Worm (Caenorhabditis elegans) whole organism, L2 larva: ENCODE data around the gene smvt-1.
A peak's percentile ranks its signal among the peaks of the same experiment; 100 is the strongest.

Experiments
- C34F6.9 ChIP-seq: fragments of 150-350 bp; optimal IDR thresholded peaks from 2 replicates; lab custom pipeline; 2014; ENCODE audit warnings: missing biosample characterization, missing genetic modification characterization
- F13H6.1 ChIP-seq: sonication (generic microtip); optimal IDR thresholded peaks from 2 replicates; lab custom pipeline; 2016; ENCODE audit warnings: missing genetic modification characterization, missing compliant biosample characterization
- R02D3.7 ChIP-seq: fragments of 150-350 bp; optimal IDR thresholded peaks from 2 replicates; lab custom pipeline; 2014; ENCODE audit warnings: missing biosample characterization, missing genetic modification characterization
- Y55F3AM.14 ChIP-seq: fragments of 200-800 bp; sonication (Bioruptor generic); optimal IDR thresholded peaks from 2 replicates; lab custom pipeline; 2018; ENCODE audit warnings: mild to moderate bottlenecking, missing genetic modification characterization, missing compliant biosample characterization
- ZK546.5 ChIP-seq: sonication (generic microtip); optimal IDR thresholded peaks from 2 replicates; lab custom pipeline; 2017; ENCODE audit warnings: missing biosample characterization, missing genetic modification characterization
- alr-1 ChIP-seq: fragments of 150-350 bp; optimal IDR thresholded peaks from 2 replicates; lab custom pipeline; 2014; ENCODE audit warnings: missing biosample characterization, missing genetic modification characterization
- aly-2 ChIP-seq: fragments of 150-350 bp; optimal IDR thresholded peaks from 2 replicates; lab custom pipeline; 2014; ENCODE audit warnings: missing biosample characterization, missing genetic modification characterization
- ama-1 ChIP-seq: fragments of 150-350 bp; optimal IDR thresholded peaks from 2 replicates; lab custom pipeline; 2018; ENCODE audit warnings: inconsistent platforms
- blmp-1 ChIP-seq: sonication (generic microtip); optimal IDR thresholded peaks from 2 replicates; lab custom pipeline; 2017; ENCODE audit warnings: missing genetic modification characterization, mild to moderate bottlenecking, missing compliant biosample characterization, antibody characterized with exemption, moderate library complexity; ENCODE audit not compliant: insufficient read depth
- ceh-16 ChIP-seq: fragments of 150-350 bp; optimal IDR thresholded peaks from 2 replicates; lab custom pipeline; 2014; ENCODE audit warnings: missing biosample characterization, missing genetic modification characterization
- ceh-82 ChIP-seq: fragments of 150-350 bp; optimal IDR thresholded peaks from 2 replicates; lab custom pipeline; 2014; ENCODE audit warnings: missing biosample characterization, missing genetic modification characterization
- crh-2 ChIP-seq: sonication (generic microtip); optimal IDR thresholded peaks from 2 replicates; lab custom pipeline; 2017; ENCODE audit warnings: missing biosample characterization, missing genetic modification characterization
- dmd-4 ChIP-seq: sonication (generic microtip); optimal IDR thresholded peaks from 2 replicates; lab custom pipeline; 2017; ENCODE audit warnings: missing biosample characterization, missing genetic modification characterization
- egl-27 ChIP-seq: sonication (generic microtip); optimal IDR thresholded peaks from 3 replicates; lab custom pipeline; 2017; ENCODE audit warnings: missing biosample characterization, missing genetic modification reagents, missing genetic modification characterization
- elt-1 ChIP-seq: fragments of 150-350 bp; optimal IDR thresholded peaks from 2 replicates; lab custom pipeline; 2014; ENCODE audit warnings: missing biosample characterization, missing genetic modification characterization
- elt-3 ChIP-seq: sonication (generic microtip); optimal IDR thresholded peaks from 2 replicates; lab custom pipeline; 2017; ENCODE audit warnings: missing biosample characterization, missing genetic modification characterization
- fos-1 ChIP-seq: fragments of 150-350 bp; optimal IDR thresholded peaks from 2 replicates; lab custom pipeline; 2014; ENCODE audit warnings: missing biosample characterization, missing genetic modification characterization
- gmeb-1 ChIP-seq: fragments of 150-350 bp; optimal IDR thresholded peaks from 2 replicates; lab custom pipeline; 2014; ENCODE audit warnings: missing biosample characterization, missing genetic modification characterization
- lin-11 ChIP-seq: fragments of 150-350 bp; sonication (generic microtip); optimal IDR thresholded peaks from 2 replicates; lab custom pipeline; 2014; ENCODE audit warnings: missing biosample characterization, missing genetic modification characterization, inconsistent platforms, mixed read lengths
- lin-13 ChIP-seq: fragments of 150-350 bp; optimal IDR thresholded peaks from 2 replicates; lab custom pipeline; 2014; ENCODE audit warnings: missing biosample characterization, missing genetic modification reagents, missing genetic modification characterization
- lin-39 ChIP-seq: fragments of 150-350 bp; optimal IDR thresholded peaks from 2 replicates; lab custom pipeline; 2014; ENCODE audit warnings: missing biosample characterization, missing genetic modification reagents, missing genetic modification characterization
- lsy-2 ChIP-seq, 2 experiments: fragments of 150-350 bp in 1 of 2; sonication (generic microtip) in 1 of 2; optimal IDR thresholded peaks; 2 replicates each; lab custom pipeline; 2014 to 2017; ENCODE audit warnings: missing biosample characterization in 2 of 2, missing genetic modification characterization in 2 of 2
- mab-5 ChIP-seq: fragments of 150-350 bp; optimal IDR thresholded peaks from 2 replicates; lab custom pipeline; 2014; ENCODE audit warnings: missing biosample characterization, missing genetic modification characterization
- mbf-1 ChIP-seq: sonication (generic microtip); optimal IDR thresholded peaks from 2 replicates; lab custom pipeline; 2017; ENCODE audit warnings: missing biosample characterization, missing genetic modification characterization
- mdl-1 ChIP-seq, 2 experiments: fragments of 150-350 bp in 1 of 2; sonication (generic microtip) in 1 of 2; optimal IDR thresholded peaks; 2 replicates each; lab custom pipeline; 2017; ENCODE audit warnings: missing biosample characterization in 2 of 2, missing genetic modification characterization in 2 of 2
- nhr-10 ChIP-seq: sonication (generic microtip); optimal IDR thresholded peaks from 2 replicates; lab custom pipeline; 2017; ENCODE audit warnings: missing biosample characterization, missing genetic modification characterization
- nhr-11 ChIP-seq: fragments of 150-350 bp; optimal IDR thresholded peaks from 2 replicates; lab custom pipeline; 2014; ENCODE audit warnings: missing biosample characterization, missing genetic modification characterization
- nhr-12 ChIP-seq: fragments of 150-350 bp; optimal IDR thresholded peaks from 2 replicates; lab custom pipeline; 2014; ENCODE audit warnings: missing biosample characterization, missing genetic modification characterization
- nhr-129 ChIP-seq: fragments of 150-350 bp; optimal IDR thresholded peaks from 2 replicates; lab custom pipeline; 2014; ENCODE audit warnings: missing biosample characterization, missing genetic modification characterization
- nhr-21 ChIP-seq: fragments of 150-350 bp; optimal IDR thresholded peaks from 2 replicates; lab custom pipeline; 2014; ENCODE audit warnings: missing biosample characterization, missing genetic modification characterization
- nhr-23 ChIP-seq: fragments of 150-350 bp; optimal IDR thresholded peaks from 2 replicates; lab custom pipeline; 2014; ENCODE audit warnings: missing biosample characterization, missing genetic modification reagents, missing genetic modification characterization
- nhr-237 ChIP-seq: fragments of 150-350 bp; optimal IDR thresholded peaks from 2 replicates; lab custom pipeline; 2014; ENCODE audit warnings: missing biosample characterization, missing genetic modification characterization
- nhr-25 ChIP-seq: fragments of 150-350 bp; sonication (generic microtip); optimal IDR thresholded peaks from 3 replicates; lab custom pipeline; 2014; ENCODE audit warnings: missing biosample characterization, missing genetic modification characterization
- nhr-6 ChIP-seq: fragments of 150-350 bp; optimal IDR thresholded peaks from 2 replicates; lab custom pipeline; 2014; ENCODE audit warnings: missing biosample characterization, missing genetic modification characterization
- nhr-77 ChIP-seq: fragments of 150-350 bp; optimal IDR thresholded peaks from 2 replicates; lab custom pipeline; 2014; ENCODE audit warnings: missing biosample characterization, missing genetic modification characterization
- peb-1 ChIP-seq: fragments of 150-350 bp; optimal IDR thresholded peaks from 2 replicates; lab custom pipeline; 2014; ENCODE audit warnings: missing biosample characterization, missing genetic modification characterization
- sem-4 ChIP-seq: fragments of 150-350 bp; optimal IDR thresholded peaks from 2 replicates; lab custom pipeline; 2014; ENCODE audit warnings: missing biosample characterization, missing genetic modification reagents, missing genetic modification characterization
- skn-1 ChIP-seq: sonication (generic microtip); optimal IDR thresholded peaks from 2 replicates; lab custom pipeline; 2017; ENCODE audit warnings: missing biosample characterization, missing genetic modification characterization
- sma-3 ChIP-seq: sonication (generic microtip); optimal IDR thresholded peaks from 2 replicates; lab custom pipeline; 2016; ENCODE audit warnings: missing genetic modification reagents, missing genetic modification characterization, missing compliant biosample characterization
- sma-9 ChIP-seq, 2 experiments: fragments of 150-350 bp in 1 of 2; sonication (generic microtip) in 1 of 2; optimal IDR thresholded peaks; 2 replicates each; lab custom pipeline; 2014 to 2016; ENCODE audit warnings: missing genetic modification characterization in 2 of 2, mild to moderate bottlenecking in 1 of 2, missing biosample characterization in 1 of 2, missing compliant biosample characterization in 1 of 2, missing genetic modification reagents in 1 of 2, moderate library complexity in 1 of 2
- snpc-4 ChIP-seq: fragments of 150-350 bp; optimal IDR thresholded peaks from 2 replicates; lab custom pipeline; 2014; ENCODE audit warnings: missing biosample characterization, missing genetic modification characterization
- unc-39 ChIP-seq: fragments of 150-350 bp; optimal IDR thresholded peaks from 2 replicates; lab custom pipeline; 2014; ENCODE audit warnings: missing biosample characterization, missing genetic modification characterization
- unc-55 ChIP-seq: fragments of 150-350 bp; sonication (generic microtip); optimal IDR thresholded peaks from 3 replicates; lab custom pipeline; 2014; ENCODE audit warnings: missing biosample characterization, missing genetic modification reagents, missing genetic modification characterization
- unc-62 ChIP-seq: fragments of 150-350 bp; optimal IDR thresholded peaks from 2 replicates; lab custom pipeline; 2014; ENCODE audit warnings: missing biosample characterization, missing genetic modification reagents, missing genetic modification characterization
- zag-1 ChIP-seq: fragments of 150-350 bp; optimal IDR thresholded peaks from 2 replicates; lab custom pipeline; 2014; ENCODE audit warnings: missing biosample characterization, missing genetic modification characterization
- ztf-1 ChIP-seq: fragments of 200-800 bp; sonication (Bioruptor generic); conservative IDR thresholded peaks from 2 replicates; pipeline ENCODE4 v1.3.6; 2022; ENCODE audit warnings: missing genetic modification characterization, missing compliant biosample characterization
- ztf-11 ChIP-seq: sonication (generic microtip); optimal IDR thresholded peaks from 2 replicates; lab custom pipeline; 2017; ENCODE audit warnings: missing biosample characterization, missing genetic modification characterization
- ztf-4 ChIP-seq: fragments of 150-350 bp; optimal IDR thresholded peaks from 2 replicates; lab custom pipeline; 2014; ENCODE audit warnings: missing biosample characterization, missing genetic modification characterization

smvt-1 gene

DNA sequence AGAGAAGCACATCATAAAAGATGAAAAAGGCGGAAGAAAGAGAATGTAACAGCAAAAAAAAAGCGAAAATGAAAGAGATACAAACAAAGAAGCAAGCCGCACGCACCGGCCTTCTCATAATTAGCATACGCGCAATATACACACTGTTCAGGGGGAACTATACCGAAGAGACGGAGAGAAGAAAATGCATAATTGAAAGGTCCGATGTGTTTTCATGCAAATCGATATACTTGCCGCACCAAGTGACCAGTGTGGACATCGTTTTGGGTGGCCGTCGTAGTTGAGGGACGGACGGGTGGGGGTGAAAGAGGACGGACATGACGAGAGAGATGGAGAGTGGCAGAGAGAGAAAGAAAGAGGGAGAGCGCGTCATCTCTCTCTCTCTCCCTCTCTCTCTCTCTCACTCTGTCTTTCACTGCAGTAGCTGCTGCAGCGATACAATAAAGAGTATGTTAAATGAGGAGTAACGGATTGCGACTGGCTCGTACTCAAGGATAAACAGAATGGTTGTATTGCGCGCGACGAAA, 12.5 kb downstream of the smvt-1 start:
- TF ChIP-seq nhr-6 (tag; lab: Kevin White, UChicago) (peak; percentile 88), lin-13 (peak; percentile 75), nhr-77 (tag; lab: Kevin White, UChicago) (no peak), zag-1 (peak; percentile 94), ztf-1 (no peak), F13H6.1 (tag; lab: Kevin White, UChicago) (peak; percentile 97), crh-2 (tag; lab: Kevin White, UChicago) (peak; percentile 79), sma-3 (GFP tag; lab: Kevin White, UChicago) (peak; percentile 57), skn-1 (tag; lab: Kevin White, UChicago) (no peak), aly-2 (no peak), nhr-10 (tag; lab: Kevin White, UChicago) (no peak), unc-55 (GFP tag; lab: Kevin White, UChicago) (peak; percentile 92), mab-5 (tag; lab: Kevin White, UChicago) (peak; percentile 80), lin-39 (peak; percentile 39), mbf-1 (tag; lab: Kevin White, UChicago) (no peak), nhr-21 (tag; lab: Kevin White, UChicago) (peak; percentile 29), gmeb-1 (tag; lab: Kevin White, UChicago) (peak; percentile 25), ceh-16 (peak; percentile 78), ZK546.5 (tag; lab: Kevin White, UChicago) (no peak), nhr-25 (peak; percentile 80), Y55F3AM.14 (peak; percentile 65), mdl-1 (tag; optimal IDR thresholded peaks at IDR 0.05; lab: Kevin White, UChicago) (peak in 1 of 2 experiments; percentile 73), ama-1 (lab: Kevin White, UChicago) (no peak), blmp-1 (tag; lab: Kevin White, UChicago) (peak; percentile 73), unc-62 (GFP tag; lab: Kevin White, UChicago) (no peak), lsy-2 (tag; optimal IDR thresholded peaks at IDR 0.05; lab: Kevin White, UChicago) (peak; percentile 43 to 85), fos-1 (peak; percentile 52), nhr-129 (tag; lab: Kevin White, UChicago) (peak; percentile 97), ztf-4 (tag; lab: Kevin White, UChicago) (no peak), elt-3 (tag; lab: Kevin White, UChicago) (no peak), egl-27 (tag; lab: Kevin White, UChicago) (peak; percentile 75), ztf-11 (tag; lab: Kevin White, UChicago) (no peak), alr-1 (no peak), dmd-4 (tag; lab: Kevin White, UChicago) (no peak), lin-11 (peak; percentile 30), R02D3.7 (no peak), sem-4 (tag; lab: Kevin White, UChicago) (peak; percentile 92), snpc-4 (tag; lab: Kevin White, UChicago) (peak; percentile 72), sma-9 (GFP tag; optimal IDR thresholded peaks at IDR 0.05; lab: Kevin White, UChicago) (peak; percentile 94), sma-9 (tag; optimal IDR thresholded peaks at IDR 0.05; lab: Kevin White, UChicago) (no peak), ceh-82 (tag; lab: Kevin White, UChicago) (peak; percentile 59), elt-1 (no peak), unc-39 (no peak), C34F6.9 (tag; lab: Kevin White, UChicago) (peak; percentile 92), nhr-12 (no peak), nhr-23 (no peak), nhr-237 (tag; lab: Kevin White, UChicago) (no peak), nhr-11 (tag; lab: Kevin White, UChicago) (no peak), peb-1 (tag; lab: Kevin White, UChicago) (no peak)
- TF ChIP-seq, all 48 proteins: peak for 26
